Fruit fly (Drosophila melanogaster): ENCODE data around the gene CG13698.

- TF ChIP-seq CG8159 (tag; optimal IDR thresholded peaks at IDR 0.05) (peak; percentile 79), CG12605 (GFP tag; IDR thresholded peaks at IDR 0.05) (peak; percentile 94), CG9948 (tag; optimal IDR thresholded peaks at IDR 0.05) (peak; percentile 86), EcR (GFP tag; optimal IDR thresholded peaks at IDR 0.05) (peak; percentile 91), CG10348 (GFP tag; IDR thresholded peaks at IDR 0.05) (no peak), CG32121 (GFP tag; IDR thresholded peaks at IDR 0.05) (peak; percentile 23; the same call in 1 of the 2 replicates), CG15710 (tag; optimal IDR thresholded peaks at IDR 0.05) (peak; percentile 61), D1 (tag; optimal IDR thresholded peaks at IDR 0.05) (peak; percentile 64), CG4496 (GFP tag; IDR thresholded peaks at IDR 0.05) (peak; percentile 83), gl (tag; optimal IDR thresholded peaks at IDR 0.05) (peak; percentile 80), Pif1A (GFP tag; optimal IDR thresholded peaks at IDR 0.05) (peak; percentile 65)
These were observed 26.1 kb downstream of the CG13698 start for dm6 chr3L:18079610-18080497.
